Worm (Caenorhabditis elegans) whole organism, young adult: Measurements from ENCODE around the gene idpa-3.

ENCODE experiments used
- B0019.2 ChIP-seq: fragments of 200-800 bp; sonication (Bioruptor generic); conservative IDR thresholded peaks from 2 replicates; pipeline ENCODE4 v1.3.6; 2022; ENCODE audit warnings: missing genetic modification reagents, missing genetic modification characterization, missing compliant biosample characterization
- F22D6.2 ChIP-seq: sonication (generic microtip); optimal IDR thresholded peaks from 2 replicates; lab custom pipeline; 2016; ENCODE audit warnings: mild to moderate bottlenecking, missing genetic modification characterization, missing compliant biosample characterization
- F33H1.4 ChIP-seq: fragments of 200-800 bp; sonication (Bioruptor generic); IDR thresholded peaks from 2 replicates; pipeline ENCODE4 v1.3.6; 2022; ENCODE audit warnings: missing genetic modification reagents, missing genetic modification characterization, missing compliant biosample characterization
- F52B5.7 ChIP-seq: sonication (generic microtip); optimal IDR thresholded peaks from 2 replicates; lab custom pipeline; 2016; ENCODE audit warnings: mild to moderate bottlenecking, missing genetic modification characterization, missing compliant biosample characterization
- F55B11.4 ChIP-seq: sonication (generic microtip); optimal IDR thresholded peaks from 2 replicates; lab custom pipeline; 2016; ENCODE audit warnings: missing compliant biosample characterization, missing genetic modification characterization, borderline replicate concordance; ENCODE audit not compliant: insufficient read depth
- F57C9.4 ChIP-seq: sonication (generic microtip); optimal IDR thresholded peaks from 2 replicates; lab custom pipeline; 2017; ENCODE audit warnings: mild to moderate bottlenecking, missing genetic modification characterization, missing compliant biosample characterization
- K12H6.12 ChIP-seq: fragments of 200-800 bp; sonication (Bioruptor generic); optimal IDR thresholded peaks from 2 replicates; lab custom pipeline; 2018; ENCODE audit warnings: mild to moderate bottlenecking, missing genetic modification characterization, missing compliant biosample characterization
- Y79H2A.3 ChIP-seq: fragments of 200-800 bp; sonication (Bioruptor generic); conservative IDR thresholded peaks from 2 replicates; pipeline ENCODE4 v1.3.6; 2022; ENCODE audit warnings: missing genetic modification reagents, missing genetic modification characterization, missing compliant biosample characterization
- akir-1 ChIP-seq: fragments of 200-800 bp; sonication (Bioruptor generic); optimal IDR thresholded peaks from 2 replicates; lab custom pipeline; 2018; ENCODE audit warnings: mild to moderate bottlenecking, missing genetic modification characterization, moderate library complexity, missing compliant biosample characterization
- aptf-2 ChIP-seq: fragments of 200-800 bp; sonication (Bioruptor generic); conservative IDR thresholded peaks from 2 replicates; pipeline ENCODE4 v1.3.6; 2022; ENCODE audit warnings: missing genetic modification reagents, missing genetic modification characterization, missing compliant biosample characterization
- attf-6 ChIP-seq: fragments of 200-800 bp; sonication (Bioruptor generic); IDR thresholded peaks from 2 replicates; pipeline ENCODE4 v1.3.6; 2022; ENCODE audit warnings: missing genetic modification reagents, missing genetic modification characterization, missing compliant biosample characterization
- cebp-1 ChIP-seq, 2 experiments: fragments of 200-800 bp in 1 of 2; sonication (Bioruptor generic) in 1 of 2; sonication (generic microtip) in 1 of 2; IDR thresholded peaks in 1 of 2; optimal IDR thresholded peaks in 1 of 2; 2 replicates each; pipeline versions ENCODE4 v1.3.6 to Lab custom; 2017 to 2022; ENCODE audit warnings: missing compliant biosample characterization in 2 of 2, missing genetic modification characterization in 2 of 2, mild to moderate bottlenecking in 1 of 2, missing genetic modification reagents in 1 of 2, moderate library complexity in 1 of 2
- ekl-4 ChIP-seq: fragments of 200-800 bp; sonication (Bioruptor generic); IDR thresholded peaks from 2 replicates; pipeline ENCODE4 v1.3.6; 2022; ENCODE audit warnings: missing genetic modification reagents, missing genetic modification characterization, missing compliant biosample characterization
- gei-17 ChIP-seq: fragments of 200-800 bp; sonication (Bioruptor generic); optimal IDR thresholded peaks from 2 replicates; lab custom pipeline; 2018; ENCODE audit warnings: mild to moderate bottlenecking, missing genetic modification characterization, missing compliant biosample characterization
- hmg-1.2 ChIP-seq: fragments of 200-800 bp; sonication (Bioruptor generic); IDR thresholded peaks from 2 replicates; pipeline ENCODE4 v1.3.6; 2022; ENCODE audit warnings: missing genetic modification reagents, missing genetic modification characterization, missing compliant biosample characterization
- madf-10 ChIP-seq: sonication (generic microtip); optimal IDR thresholded peaks from 2 replicates; lab custom pipeline; 2016; ENCODE audit warnings: mild to moderate bottlenecking, missing genetic modification characterization, missing compliant biosample characterization
- madf-3 ChIP-seq: fragments of 200-800 bp; sonication (Bioruptor generic); IDR thresholded peaks from 2 replicates; pipeline ENCODE4 v1.3.6; 2022; ENCODE audit warnings: missing genetic modification reagents, missing genetic modification characterization, missing compliant biosample characterization
- madf-6 ChIP-seq: fragments of 200-800 bp; sonication (Bioruptor generic); IDR thresholded peaks from 2 replicates; pipeline ENCODE4 v1.3.6; 2022; ENCODE audit warnings: missing genetic modification reagents, missing genetic modification characterization, missing compliant biosample characterization
- mes-4 ChIP-seq: sonication (generic microtip); optimal IDR thresholded peaks from 2 replicates; lab custom pipeline; 2016; ENCODE audit warnings: missing genotype, missing genetic modification characterization, missing compliant biosample characterization
- nfyb-1 ChIP-seq: fragments of 200-800 bp; sonication (Bioruptor generic); IDR thresholded peaks from 2 replicates; pipeline ENCODE4 v1.3.6; 2022; ENCODE audit warnings: missing genetic modification reagents, missing genetic modification characterization, missing compliant biosample characterization
- nhr-179 ChIP-seq: sonication (generic microtip); optimal IDR thresholded peaks from 2 replicates; lab custom pipeline; 2016; ENCODE audit warnings: mild to moderate bottlenecking, missing genetic modification characterization, missing compliant biosample characterization
- pbrm-1 ChIP-seq: fragments of 200-800 bp; sonication (Bioruptor generic); IDR thresholded peaks from 2 replicates; pipeline ENCODE4 v1.3.6; 2022; ENCODE audit warnings: missing genetic modification reagents, missing genetic modification characterization, missing compliant biosample characterization
- repo-1 ChIP-seq: sonication (generic microtip); optimal IDR thresholded peaks from 2 replicates; lab custom pipeline; 2017; ENCODE audit warnings: mild to moderate bottlenecking, missing genetic modification characterization, missing compliant biosample characterization
- rpc-1 ChIP-seq, 2 experiments: fragments of 150-350 bp in 1 of 2; sonication (generic microtip) in 1 of 2; optimal IDR thresholded peaks; 2 replicates each; lab custom pipeline; 2014 to 2018; ENCODE audit warnings: missing biosample characterization in 1 of 2, missing genetic modification characterization in 1 of 2, missing genetic modification reagents in 1 of 2, missing genotype in 1 of 2
- snpc-1.3 ChIP-seq: sonication (generic microtip); optimal IDR thresholded peaks from 2 replicates; lab custom pipeline; 2017; ENCODE audit warnings: missing genetic modification characterization, mild to moderate bottlenecking, missing compliant biosample characterization, antibody characterized with exemption, moderate library complexity, missing genotype, missing genetic modification reagents; ENCODE audit not compliant: insufficient read depth
- snpc-4 ChIP-seq, 5 experiments: fragments of 150-350 bp in 1 of 5; sonication (generic microtip) in 4 of 5; optimal IDR thresholded peaks; 2 replicates each; lab custom pipeline; 2014 to 2018; ENCODE audit warnings: missing genetic modification characterization in 5 of 5, missing biosample characterization in 3 of 5, antibody characterized with exemption in 2 of 5, mild to moderate bottlenecking in 2 of 5, missing compliant biosample characterization in 2 of 5, missing genotype in 2 of 5, moderate library complexity in 2 of 5, missing genetic modification reagents in 1 of 5
- somi-1 ChIP-seq: fragments of 200-800 bp; sonication (Bioruptor generic); optimal IDR thresholded peaks from 2 replicates; lab custom pipeline; 2018; ENCODE audit warnings: mild to moderate bottlenecking, missing genetic modification characterization, missing compliant biosample characterization
- tlf-1 ChIP-seq: fragments of 200-800 bp; sonication (Bioruptor generic); optimal IDR thresholded peaks from 2 replicates; lab custom pipeline; 2018; ENCODE audit warnings: mild to moderate bottlenecking, missing genetic modification characterization, missing compliant biosample characterization
- zfh-2 ChIP-seq: fragments of 200-800 bp; sonication (Bioruptor generic); conservative IDR thresholded peaks from 2 replicates; pipeline ENCODE4 v1.3.6; 2022; ENCODE audit warnings: missing genetic modification reagents, missing genetic modification characterization, missing compliant biosample characterization
- ztf-3 ChIP-seq: fragments of 200-800 bp; sonication (Bioruptor generic); optimal IDR thresholded peaks from 2 replicates; lab custom pipeline; 2018; ENCODE audit warnings: mild to moderate bottlenecking, missing genetic modification characterization, missing compliant biosample characterization

Gene idpa-3

ce11 chrX:10358083-10358482, 21.8 kb downstream of the idpa-3 start, which contains the start of gene efhc-1:
efhc-1 (plus strand) TSS chrX:10358383.
- no peak for TF ChIP-seq F33H1.4 (GFP tag; lab: Robert Waterston, UW)
- TF ChIP-seq mes-4 (tag; lab: Kevin White, UChicago) = no peak
- no peak for TF ChIP-seq zfh-2
- TF ChIP-seq ekl-4 (GFP tag; lab: Robert Waterston, UW) = no peak
- TF ChIP-seq pbrm-1 (GFP tag; lab: Robert Waterston, UW) = no peak
- no peak for TF ChIP-seq B0019.2 (GFP tag; lab: Robert Waterston, UW)
- no peak for TF ChIP-seq gei-17 (GFP tag; lab: Kevin White, UChicago)
- no peak for TF ChIP-seq akir-1 (GFP tag; lab: Kevin White, UChicago)
- no peak for TF ChIP-seq somi-1 (GFP tag; lab: Kevin White, UChicago)
- no peak for TF ChIP-seq F22D6.2 (tag; lab: Kevin White, UChicago)
- no peak for TF ChIP-seq rpc-1 (optimal IDR thresholded peaks at IDR 0.05; lab: Kevin White, UChicago)
- no peak for TF ChIP-seq rpc-1 (tag; optimal IDR thresholded peaks at IDR 0.05; lab: Kevin White, UChicago)
- no peak for TF ChIP-seq nfyb-1 (GFP tag; lab: Robert Waterston, UW)
- TF ChIP-seq, all 124 proteins: peak for 0

- TF ChIP-seq cebp-1 (GFP tag; IDR thresholded peaks at IDR 0.05; lab: Robert Waterston, UW) (no peak), cebp-1 (tag; optimal IDR thresholded peaks at IDR 0.05; lab: Kevin White, UChicago) (peak; percentile 27), repo-1 (tag; lab: Kevin White, UChicago) (no peak), K12H6.12 (peak; percentile 5), Y79H2A.3 (GFP tag; lab: Robert Waterston, UW) (no peak), snpc-1.3 (tag; lab: Kevin White, UChicago) (no peak), hmg-1.2 (GFP tag; lab: Robert Waterston, UW) (peak; percentile 78), nfyb-1 (GFP tag; lab: Robert Waterston, UW) (0 out of 2 replicates have a peak, but pooled peaks have one; percentile 18), zfh-2 (peak; percentile 41; the same call in 1 of the 2 replicates)
These were observed 36.3 kb downstream of the idpa-3 start, which contains the start of gene Y49A10A.2 for ce11 chrX:10372556-10372955. Y49A10A.2 (minus strand) TSS chrX:10372664.

DNA sequence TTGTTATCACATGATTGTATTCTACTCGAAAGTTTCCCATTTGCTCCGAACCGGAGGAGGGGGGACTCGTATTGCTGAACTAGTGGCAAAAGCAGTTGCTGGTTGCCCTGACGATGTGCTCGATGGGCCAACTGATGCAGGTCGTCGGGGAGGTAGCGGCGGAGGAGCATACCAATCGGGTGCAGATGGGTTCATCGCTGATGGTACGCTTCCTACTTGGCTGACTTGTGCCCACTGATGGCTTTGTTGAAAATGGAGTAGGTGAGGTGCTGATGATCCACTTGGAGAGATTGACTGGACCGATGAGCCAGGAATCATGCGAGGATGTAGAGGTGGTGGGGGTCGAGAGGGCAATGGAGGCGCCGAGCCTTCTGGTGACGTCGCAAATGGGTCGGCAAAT, 37.3 kb downstream of the idpa-3 start:
- TF ChIP-seq snpc-4 (GFP tag; optimal IDR thresholded peaks at IDR 0.05; lab: Kevin White, UChicago) (no peak), snpc-4 (tag; optimal IDR thresholded peaks at IDR 0.05; lab: Kevin White, UChicago) (no peak), madf-3 (GFP tag; lab: Robert Waterston, UW) (0 out of 2 replicates have a peak, but pooled peaks have one; percentile 58), tlf-1 (GFP tag; lab: Kevin White, UChicago) (no peak), K12H6.12 (no peak), nhr-179 (tag; lab: Kevin White, UChicago) (no peak), Y79H2A.3 (GFP tag; lab: Robert Waterston, UW) (no peak), ztf-3 (GFP tag; lab: Kevin White, UChicago) (no peak), F52B5.7 (tag; lab: Kevin White, UChicago) (no peak), aptf-2 (GFP tag; lab: Robert Waterston, UW) (no peak), F55B11.4 (tag; lab: Kevin White, UChicago) (no peak), attf-6 (no peak), zfh-2 (peak; percentile 77), madf-6 (GFP tag; lab: Robert Waterston, UW) (no peak)

ce11 chrX:10376989-10377388, 40.8 kb downstream of the idpa-3 start:
- TF ChIP-seq madf-10 (tag; lab: Kevin White, UChicago) = no peak
- TF ChIP-seq F57C9.4 (tag; lab: Kevin White, UChicago) = no peak
- TF ChIP-seq, all 124 proteins: peak for 0
